Worm (Caenorhabditis elegans): ENCODE measurements around the gene piki-1.

DNA sequence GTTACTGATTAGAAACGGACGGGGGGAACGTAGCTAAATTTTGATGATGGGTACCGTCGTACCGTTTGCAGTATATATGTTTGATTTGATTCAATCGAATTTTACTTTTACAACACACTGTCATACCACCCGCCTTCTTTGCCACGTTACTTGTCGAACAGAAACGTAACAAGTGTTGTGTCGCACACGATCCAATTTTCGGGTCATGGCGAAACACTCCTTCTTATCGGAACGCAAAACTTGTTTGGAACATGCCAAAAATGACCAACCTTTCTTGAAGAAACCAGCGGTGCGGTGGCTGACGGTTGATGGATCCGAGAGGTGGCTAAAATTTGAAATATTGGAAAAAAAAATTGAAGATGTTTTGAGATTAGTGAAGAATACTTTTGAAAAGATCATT, 34.1 kb upstream of the piki-1 start:
- TF ChIP-seq Y55F3AM.14 (GFP tag; optimal IDR thresholded peaks at IDR 0.05) = no peak
- no peak for TF ChIP-seq unc-39 (tag; optimal IDR thresholded peaks at IDR 0.05)

Measured in whole organism, L2 larva.